Worm (Caenorhabditis elegans): Measurements from ENCODE around the gene polg-1.

polg-1 gene

ce11 chrII:12189193-12189592 lies 10.6 kb downstream of the polg-1 start:
- TF ChIP-seq ceh-30 (tag; optimal IDR thresholded peaks at IDR 0.05) (no peak), dve-1 (tag; optimal IDR thresholded peaks at IDR 0.05) (peak; percentile 43), unc-86 (tag; optimal IDR thresholded peaks at IDR 0.05) (no peak)

- TF ChIP-seq ceh-30 (tag; optimal IDR thresholded peaks at IDR 0.05) (no peak), dve-1 (tag; optimal IDR thresholded peaks at IDR 0.05) (no peak), K02D7.2 (tag; optimal IDR thresholded peaks at IDR 0.05) (no peak), ztf-16 (tag; optimal IDR thresholded peaks at IDR 0.05) (no peak), nhr-232 (tag; optimal IDR thresholded peaks at IDR 0.05) (no peak), unc-3 (GFP tag; conservative IDR thresholded peaks at IDR 0.05) (no peak), unc-3 (tag; optimal IDR thresholded peaks at IDR 0.05) (no peak), ets-4 (tag; optimal IDR thresholded peaks at IDR 0.05) (no peak), ceh-24 (tag; optimal IDR thresholded peaks at IDR 0.05) (no peak), ceh-18 (tag; optimal IDR thresholded peaks at IDR 0.05) (no peak), ceh-19 (GFP tag; optimal IDR thresholded peaks at IDR 0.05) (no peak), tbx-7 (tag; optimal IDR thresholded peaks at IDR 0.05) (no peak), tbx-2 (tag; optimal IDR thresholded peaks at IDR 0.05) (no peak), mec-3 (tag; optimal IDR thresholded peaks at IDR 0.05; ENCODE audit: borderline replicate concordance) (no peak), C08G9.2 (tag; optimal IDR thresholded peaks at IDR 0.05) (no peak), pha-2 (tag; optimal IDR thresholded peaks at IDR 0.05) (no peak), K09A11.1 (tag; optimal IDR thresholded peaks at IDR 0.05; ENCODE audit: insufficient read depth) (no peak), fkh-10 (GFP tag; optimal IDR thresholded peaks at IDR 0.05) (no peak), rnt-1 (tag; optimal IDR thresholded peaks at IDR 0.05) (no peak), odd-2 (tag; optimal IDR thresholded peaks at IDR 0.05) (no peak), sox-2 (GFP tag; IDR thresholded peaks at IDR 0.05) (no peak)
Observed at ce11 chrII:12186726-12187125, 13.0 kb downstream of the polg-1 start.

- TF ChIP-seq hlh-8 (tag; optimal IDR thresholded peaks at IDR 0.05) (no peak), elt-2 (tag; optimal IDR thresholded peaks at IDR 0.05) (peak; percentile 91)
Observed at ce11 chrII:12185710-12186109, 14.1 kb downstream of the polg-1 start, which contains the start of gene Y57A10A.14. Gene Y57A10A.14 (plus strand): TSS chrII:12185937.

- TF ChIP-seq odd-2 (tag; optimal IDR thresholded peaks at IDR 0.05) (no peak), ceh-9 (tag; optimal IDR thresholded peaks at IDR 0.05) (no peak), ceh-24 (tag; optimal IDR thresholded peaks at IDR 0.05) (no peak), pqm-1 (tag; optimal IDR thresholded peaks at IDR 0.05) (no peak), lim-6 (tag; optimal IDR thresholded peaks at IDR 0.05) (no peak), npax-4 (tag; optimal IDR thresholded peaks at IDR 0.05) (no peak), ceh-45 (GFP tag; IDR thresholded peaks at IDR 0.05) (no peak), ceh-18 (tag; optimal IDR thresholded peaks at IDR 0.05) (no peak), ceh-2 (tag; optimal IDR thresholded peaks at IDR 0.05) (no peak), nfya-1 (tag; optimal IDR thresholded peaks at IDR 0.05) (no peak), unc-42 (tag; optimal IDR thresholded peaks at IDR 0.05) (no peak), eyg-1 (tag; optimal IDR thresholded peaks at IDR 0.05) (no peak)
Observed at ce11 chrII:12184857-12185256, 14.9 kb downstream of the polg-1 start, which contains the start of gene Y57A10A.13. Gene Y57A10A.13 (minus strand): TSS chrII:12184902.

- no peak for TF ChIP-seq gmeb-2 (tag; optimal IDR thresholded peaks at IDR 0.05)
- peak; percentile 62 for TF ChIP-seq ceh-48 (tag; optimal IDR thresholded peaks at IDR 0.05)
Observed at ce11 chrII:12176521-12176920, 23.2 kb downstream of the polg-1 start.

Measured in whole organism, late embryonic.